Fruit fly (Drosophila melanogaster): ENCODE results near the gene Ptp61F.

Gene Ptp61F

DNA sequence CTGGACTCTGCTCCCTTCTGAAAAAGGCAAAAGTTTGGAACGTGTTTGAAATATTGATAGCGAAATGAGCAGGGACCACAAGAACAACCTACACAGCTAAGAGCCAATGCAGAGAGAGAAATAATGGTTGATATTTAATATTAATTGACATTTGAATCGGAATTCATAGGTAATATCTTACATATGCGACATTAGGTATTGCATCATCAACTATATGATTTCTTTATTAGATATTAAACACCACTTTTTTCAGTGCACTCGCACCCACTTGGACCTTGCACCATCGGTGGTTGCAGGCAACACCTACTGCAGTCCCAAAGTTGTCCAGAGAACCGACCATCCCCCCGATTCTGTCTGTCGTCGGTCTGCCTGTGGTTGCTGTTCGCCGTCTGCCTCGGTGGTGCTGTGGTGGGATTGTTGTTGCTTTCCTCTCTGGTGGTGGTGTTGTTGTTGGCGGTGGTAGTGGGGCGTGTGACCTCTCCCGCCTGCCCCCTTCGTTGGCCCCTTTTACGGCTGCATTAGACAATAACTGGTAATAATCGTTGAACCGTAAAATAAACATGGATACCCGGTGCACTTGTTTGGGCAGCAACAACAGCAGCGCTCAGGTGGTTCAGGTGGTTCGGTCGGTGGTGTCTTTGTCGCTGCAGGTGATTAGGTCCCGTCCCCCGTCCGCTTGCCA is 96.1 kb downstream of the Ptp61F start (continued):
- TF ChIP-seq CG13296 (GFP tag; optimal IDR thresholded peaks at IDR 0.05) (no peak), slou (GFP tag; optimal IDR thresholded peaks at IDR 0.05) (no peak), so (GFP tag; IDR thresholded peaks at IDR 0.05) (no peak; the same call in 2 of the 3 replicates), sd (tag; optimal IDR thresholded peaks at IDR 0.05) (no peak), danr (GFP tag; IDR thresholded peaks at IDR 0.05) (0 out of 2 replicates have a peak, but pooled peaks have one; percentile 14), CG16863 (GFP tag; optimal IDR thresholded peaks at IDR 0.05) (peak; percentile 35), otp (GFP tag; IDR thresholded peaks at IDR 0.05) (peak; percentile 63; the same call in 1 of the 3 replicates), fru (optimal IDR thresholded peaks at IDR 0.05) (no peak), CG15479 (GFP tag; optimal IDR thresholded peaks at IDR 0.05) (no peak), tgo (GFP tag; IDR thresholded peaks at IDR 0.05) (peak; percentile 65; the same call in 2 of the 3 replicates), CG13894 (tag; optimal IDR thresholded peaks at IDR 0.05) (no peak), btn (GFP tag; optimal IDR thresholded peaks at IDR 0.05) (peak; percentile 2), BEAF-32 (GFP tag; optimal IDR thresholded peaks at IDR 0.05) (no peak), CG15011 (GFP tag; optimal IDR thresholded peaks at IDR 0.05) (no peak), klu (GFP tag; IDR thresholded peaks at IDR 0.05) (no peak), Dp (GFP tag; optimal IDR thresholded peaks at IDR 0.05) (no peak), bsh (GFP tag; optimal IDR thresholded peaks at IDR 0.05) (peak; percentile 74 to 82), CG4820 (GFP tag; optimal IDR thresholded peaks at IDR 0.05) (peak; percentile 34), CG17361 (GFP tag; IDR thresholded peaks at IDR 0.05) (peak; percentile 77), CG1529 (GFP tag; optimal IDR thresholded peaks at IDR 0.05) (peak; percentile 64), ken (GFP tag; IDR thresholded peaks at IDR 0.05) (peak; percentile 67), aop (GFP tag; IDR thresholded peaks at IDR 0.05) (no peak), CG10654 (GFP tag; optimal IDR thresholded peaks at IDR 0.05) (no peak), CG16813 (GFP tag; IDR thresholded peaks at IDR 0.05; ENCODE audit: partially characterized antibody) (no peak), pzg (GFP tag; optimal IDR thresholded peaks at IDR 0.05) (no peak), CG8924 (tag; optimal IDR thresholded peaks at IDR 0.05) (peak; percentile 75), CG10543 (GFP tag; optimal IDR thresholded peaks at IDR 0.05) (no peak), Rx (GFP tag; IDR thresholded peaks at IDR 0.05) (peak; percentile 74), cad (GFP tag; optimal IDR thresholded peaks at IDR 0.05) (no peak), zfh1 (GFP tag; IDR thresholded peaks at IDR 0.05) (peak; percentile 82), Deaf1 (tag; optimal IDR thresholded peaks at IDR 0.05) (no peak), Chrac-16 (GFP tag; optimal IDR thresholded peaks at IDR 0.05) (peak; percentile 50), chn (GFP tag; optimal IDR thresholded peaks at IDR 0.05) (peak; percentile 24), Hmr (GFP tag; optimal IDR thresholded peaks at IDR 0.05) (peak; percentile 51), Ets97D (GFP tag; optimal IDR thresholded peaks at IDR 0.05) (peak; percentile 3), CG3163 (GFP tag; optimal IDR thresholded peaks at IDR 0.05) (no peak), CG31441 (GFP tag; IDR thresholded peaks at IDR 0.05) (peak; percentile 54), CrebB (tag; optimal IDR thresholded peaks at IDR 0.05) (peak; percentile 45), CG10366 (GFP tag; IDR thresholded peaks at IDR 0.05) (peak; percentile 59), CG7928 (GFP tag; optimal IDR thresholded peaks at IDR 0.05) (no peak), CG11085 (GFP tag; IDR thresholded peaks at IDR 0.05) (no peak), Atf-2 (GFP tag; optimal IDR thresholded peaks at IDR 0.05) (no peak), Oaz (GFP tag; IDR thresholded peaks at IDR 0.05) (no peak), kah (GFP tag; optimal IDR thresholded peaks at IDR 0.05) (peak; percentile 21), CG12299 (tag; optimal IDR thresholded peaks at IDR 0.05) (no peak), ind (GFP tag; optimal IDR thresholded peaks at IDR 0.05) (peak; percentile 4), CG1233 (GFP tag; optimal IDR thresholded peaks at IDR 0.05) (peak; percentile 55), CG8281 (tag; optimal IDR thresholded peaks at IDR 0.05) (peak; percentile 35), Xbp1 (GFP tag; optimal IDR thresholded peaks at IDR 0.05) (peak; percentile 33), CG14050 (GFP tag; IDR thresholded peaks at IDR 0.05) (no peak), rib (GFP tag; IDR thresholded peaks at IDR 0.05) (no peak)

All from whole organism, embryonic.